Fruit fly (Drosophila melanogaster) whole organism: ENCODE data around the gene dmt.
"Not testable (repeated sequence)": the region's sequence is repeated elsewhere in the genome, so short reads cannot be mapped to it uniquely, and the experiment has no call there.

Source experiments
- CG8478 ChIP-seq: fragments of >200 bp; optimal IDR thresholded peaks from 2 replicates; lab custom pipeline; 2018; ENCODE audit warnings: inconsistent platforms
- Dll ChIP-seq: fragments of >200 bp; optimal IDR thresholded peaks from 2 replicates; lab custom pipeline; 2017
- EcR ChIP-seq, 2 experiments: fragments of >200 bp; optimal IDR thresholded peaks; 2 replicates each; lab custom pipeline; 2017; ENCODE audit warnings: missing biosample characterization in 2 of 2, missing genetic modification characterization in 2 of 2, missing genetic modification reagents in 2 of 2
- pan ChIP-seq: fragments of >200 bp; optimal IDR thresholded peaks from 2 replicates; lab custom pipeline; 2017
- psq ChIP-seq: fragments of >200 bp; optimal IDR thresholded peaks from 2 replicates; lab custom pipeline; 2017
- usp ChIP-seq: fragments of >200 bp; optimal IDR thresholded peaks from 2 replicates; lab custom pipeline; 2017; ENCODE audit warnings: missing biosample characterization, missing genetic modification characterization, mixed read lengths

dmt gene

dm6 chr3R:9692675-9693129 is 18.2 kb upstream of the dmt start, which contains the start of the genes Unc-115b, p24-2 and CG32939:
Gene Unc-115b (minus strand): TSS chr3R:9692775.
Gene p24-2 (minus strand): TSS chr3R:9692794.
Gene CG32939 (plus strand): TSS chr3R:9693079.
- TF ChIP-seq psq, Dll, pan (lab: Kevin White, UChicago): not testable (repeated sequence)

dm6 chr3R:9694999-9695398 is 15.9 kb upstream of the dmt start:
- TF ChIP-seq Dll (lab: Kevin White, UChicago), result no peak
- TF ChIP-seq pan (lab: Kevin White, UChicago), result no peak
- no peak for TF ChIP-seq CG8478 (lab: Kevin White, UChicago)
- no peak for TF ChIP-seq psq (lab: Kevin White, UChicago)
- no peak for TF ChIP-seq usp
- no peak for TF ChIP-seq EcR (GFP tag; optimal IDR thresholded peaks at IDR 0.05; lab: Kevin White, UChicago)

- TF ChIP-seq usp (no peak), CG8478 (lab: Kevin White, UChicago) (no peak), pan (lab: Kevin White, UChicago) (no peak), EcR (GFP tag; optimal IDR thresholded peaks at IDR 0.05; lab: Kevin White, UChicago) (no peak), psq (lab: Kevin White, UChicago) (no peak), Dll (lab: Kevin White, UChicago) (no peak)
Measured at dm6 chr3R:9700513-9700912, 10.4 kb upstream of the dmt start.

dm6 chr3R:9701148-9701703 is 9.7 kb upstream of the dmt start:
- TF ChIP-seq EcR (GFP tag; optimal IDR thresholded peaks at IDR 0.05; lab: Kevin White, UChicago) (no peak), pan (lab: Kevin White, UChicago) (no peak), psq (lab: Kevin White, UChicago) (no peak), CG8478 (lab: Kevin White, UChicago) (no peak), Dll (lab: Kevin White, UChicago) (no peak), usp (no peak)

dm6 chr3R:9701897-9702296 is 9.0 kb upstream of the dmt start:
- no peak for TF ChIP-seq Dll (lab: Kevin White, UChicago)
- TF ChIP-seq pan (lab: Kevin White, UChicago), result no peak
- no peak for TF ChIP-seq CG8478 (lab: Kevin White, UChicago)
- no peak for TF ChIP-seq EcR (GFP tag; optimal IDR thresholded peaks at IDR 0.05; lab: Kevin White, UChicago)
- no peak for TF ChIP-seq psq (lab: Kevin White, UChicago)
- no peak for TF ChIP-seq usp

dm6 chr3R:9702567-9702966 is 8.4 kb upstream of the dmt start:
- TF ChIP-seq pan (lab: Kevin White, UChicago), result no peak
- TF ChIP-seq usp, result no peak
- TF ChIP-seq psq (lab: Kevin White, UChicago), result no peak
- TF ChIP-seq Dll (lab: Kevin White, UChicago), result no peak
- TF ChIP-seq CG8478 (lab: Kevin White, UChicago), result no peak
- no peak for TF ChIP-seq EcR (GFP tag; optimal IDR thresholded peaks at IDR 0.05; lab: Kevin White, UChicago)

- TF ChIP-seq psq (lab: Kevin White, UChicago), result no peak
- no peak for TF ChIP-seq pan (lab: Kevin White, UChicago)
- no peak for TF ChIP-seq Dll (lab: Kevin White, UChicago)
- no peak for TF ChIP-seq usp
- no peak for TF ChIP-seq EcR (GFP tag; optimal IDR thresholded peaks at IDR 0.05; lab: Kevin White, UChicago)
- TF ChIP-seq CG8478 (lab: Kevin White, UChicago), result no peak
Measured at dm6 chr3R:9703273-9703672, 7.7 kb upstream of the dmt start.

- TF ChIP-seq psq (lab: Kevin White, UChicago), result no peak
- TF ChIP-seq pan (lab: Kevin White, UChicago), result no peak
- peak; percentile 14 for TF ChIP-seq Dll (lab: Kevin White, UChicago)
- TF ChIP-seq CG8478 (lab: Kevin White, UChicago), result peak; percentile 30
- TF ChIP-seq usp, result no peak
- TF ChIP-seq EcR (GFP tag; optimal IDR thresholded peaks at IDR 0.05; lab: Kevin White, UChicago), result no peak
Measured at dm6 chr3R:9704183-9705007, 6.5 kb upstream of the dmt start.

dm6 chr3R:9705008-9705628 is 5.8 kb upstream of the dmt start, which contains the start of gene Unc-115a:
Gene Unc-115a (minus strand): TSS chr3R:9705417.
- no peak for TF ChIP-seq usp

dm6 chr3R:9710228-9710627 is 714 bp upstream of the dmt start:
- no peak for TF ChIP-seq pan (lab: Kevin White, UChicago)
- no peak for TF ChIP-seq EcR (GFP tag; optimal IDR thresholded peaks at IDR 0.05; lab: Kevin White, UChicago)
- no peak for TF ChIP-seq CG8478 (lab: Kevin White, UChicago)
- TF ChIP-seq Dll (lab: Kevin White, UChicago), result no peak
- TF ChIP-seq usp, result no peak
- TF ChIP-seq psq (lab: Kevin White, UChicago), result no peak

dm6 chr3R:9725121-9725956 is 14.4 kb downstream of the dmt start, which contains the start of gene hyd:
Gene hyd (minus strand): TSS chr3R:9725615.
- TF ChIP-seq Dll (lab: Kevin White, UChicago), result no peak
- TF ChIP-seq pan (lab: Kevin White, UChicago), result no peak
- peak; percentile 21 for TF ChIP-seq CG8478 (lab: Kevin White, UChicago)
- no peak for TF ChIP-seq usp
